Worm (Caenorhabditis elegans) whole organism, young adult: ENCODE data around the gene rmd-1.

Experiments
- B0035.1 ChIP-seq: sonication (generic microtip); optimal IDR thresholded peaks from 2 replicates; lab custom pipeline; 2016; ENCODE audit warnings: missing genetic modification characterization, mild to moderate bottlenecking, missing compliant biosample characterization, missing genotype, missing genetic modification reagents
- C06A6.2 ChIP-seq: fragments of 200-800 bp; sonication (Bioruptor generic); conservative IDR thresholded peaks from 2 replicates; pipeline ENCODE4 v1.3.6; 2022; ENCODE audit warnings: missing genetic modification characterization, missing compliant biosample characterization
- F10E7.11 ChIP-seq: sonication (generic microtip); optimal IDR thresholded peaks from 2 replicates; lab custom pipeline; 2017; ENCODE audit warnings: mild to moderate bottlenecking, missing genetic modification characterization, moderate library complexity, missing compliant biosample characterization
- F23B12.7 ChIP-seq: sonication (generic microtip); optimal IDR thresholded peaks from 2 replicates; lab custom pipeline; 2017; ENCODE audit warnings: missing genetic modification characterization, mild to moderate bottlenecking, missing compliant biosample characterization, antibody characterized with exemption, moderate library complexity; ENCODE audit not compliant: insufficient read depth
- Y53G8AR.9 ChIP-seq: fragments of 200-800 bp; sonication (Bioruptor generic); conservative IDR thresholded peaks from 2 replicates; pipeline ENCODE4 v1.3.6; 2022; ENCODE audit warnings: missing genetic modification reagents, missing genetic modification characterization, missing compliant biosample characterization
- Y67H2A.10 ChIP-seq: fragments of 200-800 bp; sonication (Bioruptor generic); conservative IDR thresholded peaks from 2 replicates; pipeline ENCODE4 v1.3.6; 2022; ENCODE audit warnings: missing genetic modification reagents, missing genetic modification characterization, missing compliant biosample characterization
- Y79H2A.3 ChIP-seq: fragments of 200-800 bp; sonication (Bioruptor generic); conservative IDR thresholded peaks from 2 replicates; pipeline ENCODE4 v1.3.6; 2022; ENCODE audit warnings: missing genetic modification reagents, missing genetic modification characterization, missing compliant biosample characterization
- Y95B8A.8 ChIP-seq: fragments of 200-800 bp; sonication (Bioruptor generic); IDR thresholded peaks from 2 replicates; pipeline ENCODE4 v1.3.6; 2022; ENCODE audit warnings: missing genetic modification reagents, missing genetic modification characterization, missing compliant biosample characterization
- ZK185.1 ChIP-seq: sonication (generic microtip); optimal IDR thresholded peaks from 2 replicates; lab custom pipeline; 2016; ENCODE audit warnings: mild to moderate bottlenecking, missing genetic modification characterization, missing compliant biosample characterization; ENCODE audit not compliant: poor library complexity, severe bottlenecking
- akir-1 ChIP-seq: fragments of 200-800 bp; sonication (Bioruptor generic); optimal IDR thresholded peaks from 2 replicates; lab custom pipeline; 2018; ENCODE audit warnings: mild to moderate bottlenecking, missing genetic modification characterization, moderate library complexity, missing compliant biosample characterization
- attf-5 ChIP-seq: fragments of 200-800 bp; sonication (Bioruptor generic); optimal IDR thresholded peaks from 2 replicates; lab custom pipeline; 2018; ENCODE audit warnings: mild to moderate bottlenecking, missing genetic modification characterization, missing compliant biosample characterization
- ccch-3 ChIP-seq: fragments of 200-800 bp; sonication (Bioruptor generic); optimal IDR thresholded peaks from 2 replicates; lab custom pipeline; 2018; ENCODE audit warnings: mild to moderate bottlenecking, missing genetic modification characterization, missing compliant biosample characterization
- cebp-1 ChIP-seq, 2 experiments: fragments of 200-800 bp in 1 of 2; sonication (Bioruptor generic) in 1 of 2; sonication (generic microtip) in 1 of 2; IDR thresholded peaks in 1 of 2; optimal IDR thresholded peaks in 1 of 2; 2 replicates each; pipeline versions ENCODE4 v1.3.6 to Lab custom; 2017 to 2022; ENCODE audit warnings: missing compliant biosample characterization in 2 of 2, missing genetic modification characterization in 2 of 2, mild to moderate bottlenecking in 1 of 2, missing genetic modification reagents in 1 of 2, moderate library complexity in 1 of 2
- ceh-100 ChIP-seq: fragments of 200-800 bp; sonication (Bioruptor generic); IDR thresholded peaks from 2 replicates; pipeline ENCODE4 v1.3.6; 2022; ENCODE audit warnings: missing genetic modification reagents, missing genetic modification characterization, missing compliant biosample characterization
- ceh-27 ChIP-seq: fragments of 200-800 bp; sonication (Bioruptor generic); optimal IDR thresholded peaks from 2 replicates; lab custom pipeline; 2018; ENCODE audit warnings: mild to moderate bottlenecking, missing genetic modification characterization, moderate library complexity, missing compliant biosample characterization
- ceh-58 ChIP-seq: fragments of 200-800 bp; sonication (Bioruptor generic); IDR thresholded peaks from 2 replicates; pipeline ENCODE4 v1.3.6; 2022; ENCODE audit warnings: missing genetic modification characterization, missing compliant biosample characterization
- ceh-79 ChIP-seq: sonication (generic microtip); optimal IDR thresholded peaks from 2 replicates; lab custom pipeline; 2017; ENCODE audit warnings: mild to moderate bottlenecking, missing genetic modification characterization, missing compliant biosample characterization
- ceh-91 ChIP-seq: fragments of 200-800 bp; sonication (Bioruptor generic); IDR thresholded peaks from 2 replicates; pipeline ENCODE4 v1.3.6; 2022; ENCODE audit warnings: missing genetic modification reagents, missing genetic modification characterization, missing compliant biosample characterization
- die-1 ChIP-seq: sonication (generic microtip); optimal IDR thresholded peaks from 2 replicates; lab custom pipeline; 2016; ENCODE audit warnings: missing genotype, mild to moderate bottlenecking, missing genetic modification characterization, missing compliant biosample characterization
- efl-1 ChIP-seq: fragments of 150-350 bp; optimal IDR thresholded peaks from 2 replicates; lab custom pipeline; 2014; ENCODE audit warnings: missing biosample characterization, missing genetic modification reagents, missing genetic modification characterization
- egl-44 ChIP-seq: fragments of 200-800 bp; sonication (Bioruptor generic); IDR thresholded peaks from 2 replicates; pipeline ENCODE4 v1.3.6; 2022; ENCODE audit warnings: missing genetic modification reagents, missing genetic modification characterization, missing compliant biosample characterization
- ets-4 ChIP-seq: fragments of 200-800 bp; sonication (Bioruptor generic); optimal IDR thresholded peaks from 2 replicates; lab custom pipeline; 2018; ENCODE audit warnings: mild to moderate bottlenecking, missing genetic modification characterization, missing compliant biosample characterization
- fkh-3 ChIP-seq: sonication (generic microtip); optimal IDR thresholded peaks from 2 replicates; lab custom pipeline; 2016; ENCODE audit warnings: mild to moderate bottlenecking, missing genetic modification characterization, missing compliant biosample characterization
- hlh-12 ChIP-seq: sonication (generic microtip); optimal IDR thresholded peaks from 2 replicates; lab custom pipeline; 2016; ENCODE audit warnings: missing genetic modification characterization, missing compliant biosample characterization
- let-607 ChIP-seq, 2 experiments: fragments of 200-800 bp in 1 of 2; sonication (Bioruptor generic) in 1 of 2; sonication (generic microtip) in 1 of 2; optimal IDR thresholded peaks; 2 replicates each; lab custom pipeline; 2016 to 2018; ENCODE audit warnings: mild to moderate bottlenecking in 2 of 2, missing compliant biosample characterization in 2 of 2, missing genetic modification characterization in 2 of 2, moderate library complexity in 2 of 2, missing genotype in 1 of 2
- lin-35 ChIP-seq, 3 experiments: fragments of 150-350 bp in 2 of 3; sonication (generic microtip) in 1 of 3; optimal IDR thresholded peaks; 2 replicates each; lab custom pipeline; 2014 to 2018; ENCODE audit warnings: missing biosample characterization in 3 of 3, missing genetic modification characterization in 3 of 3, missing genetic modification reagents in 3 of 3
- lsy-27 ChIP-seq: sonication (generic microtip); optimal IDR thresholded peaks from 2 replicates; lab custom pipeline; 2017; ENCODE audit warnings: missing genetic modification characterization, mild to moderate bottlenecking, missing compliant biosample characterization, antibody characterized with exemption, missing genotype, borderline replicate concordance; ENCODE audit not compliant: insufficient read depth
- madf-10 ChIP-seq: sonication (generic microtip); optimal IDR thresholded peaks from 2 replicates; lab custom pipeline; 2016; ENCODE audit warnings: mild to moderate bottlenecking, missing genetic modification characterization, missing compliant biosample characterization
- madf-8 ChIP-seq: fragments of 200-800 bp; sonication (Bioruptor generic); conservative IDR thresholded peaks from 2 replicates; pipeline ENCODE4 v1.3.6; 2022; ENCODE audit warnings: missing genetic modification reagents, missing genetic modification characterization, missing compliant biosample characterization
- mel-28 ChIP-seq: sonication (generic microtip); optimal IDR thresholded peaks from 2 replicates; lab custom pipeline; 2016; ENCODE audit warnings: borderline replicate concordance, mild to moderate bottlenecking, missing genetic modification characterization, missing compliant biosample characterization
- mxl-1 ChIP-seq: sonication (generic microtip); optimal IDR thresholded peaks from 2 replicates; lab custom pipeline; 2016; ENCODE audit warnings: missing genetic modification characterization, missing compliant biosample characterization
- nfya-1 ChIP-seq: sonication (generic microtip); optimal IDR thresholded peaks from 2 replicates; lab custom pipeline; 2017; ENCODE audit warnings: antibody characterized with exemption, missing compliant biosample characterization, missing genetic modification characterization, borderline replicate concordance; ENCODE audit not compliant: insufficient read depth
- nfyb-1 ChIP-seq: fragments of 200-800 bp; sonication (Bioruptor generic); IDR thresholded peaks from 2 replicates; pipeline ENCODE4 v1.3.6; 2022; ENCODE audit warnings: missing genetic modification reagents, missing genetic modification characterization, missing compliant biosample characterization
- nhr-27 ChIP-seq: fragments of 200-800 bp; sonication (Bioruptor generic); optimal IDR thresholded peaks from 2 replicates; lab custom pipeline; 2018; ENCODE audit warnings: mild to moderate bottlenecking, missing genetic modification characterization, moderate library complexity, missing compliant biosample characterization
- nhr-90 ChIP-seq: sonication (generic microtip); optimal IDR thresholded peaks from 2 replicates; lab custom pipeline; 2016; ENCODE audit warnings: missing genotype, mild to moderate bottlenecking, missing genetic modification characterization, missing compliant biosample characterization
- pbrm-1 ChIP-seq: fragments of 200-800 bp; sonication (Bioruptor generic); IDR thresholded peaks from 2 replicates; pipeline ENCODE4 v1.3.6; 2022; ENCODE audit warnings: missing genetic modification reagents, missing genetic modification characterization, missing compliant biosample characterization
- rpc-1 ChIP-seq, 2 experiments: fragments of 150-350 bp in 1 of 2; sonication (generic microtip) in 1 of 2; optimal IDR thresholded peaks; 2 replicates each; lab custom pipeline; 2014 to 2018; ENCODE audit warnings: missing biosample characterization in 1 of 2, missing genetic modification characterization in 1 of 2, missing genetic modification reagents in 1 of 2, missing genotype in 1 of 2
- sdz-38 ChIP-seq: sonication (generic microtip); optimal IDR thresholded peaks from 2 replicates; lab custom pipeline; 2016; ENCODE audit warnings: missing genotype, missing genetic modification characterization, missing compliant biosample characterization
- snpc-1.1 ChIP-seq: sonication (generic microtip); optimal IDR thresholded peaks from 2 replicates; lab custom pipeline; 2017; ENCODE audit warnings: missing genetic modification characterization, mild to moderate bottlenecking, missing compliant biosample characterization, antibody characterized with exemption, moderate library complexity, missing genotype, missing genetic modification reagents; ENCODE audit not compliant: insufficient read depth
- snpc-1.3 ChIP-seq: sonication (generic microtip); optimal IDR thresholded peaks from 2 replicates; lab custom pipeline; 2017; ENCODE audit warnings: missing genetic modification characterization, mild to moderate bottlenecking, missing compliant biosample characterization, antibody characterized with exemption, moderate library complexity, missing genotype, missing genetic modification reagents; ENCODE audit not compliant: insufficient read depth
- snpc-3.4 ChIP-seq: sonication (generic microtip); optimal IDR thresholded peaks from 2 replicates; lab custom pipeline; 2017; ENCODE audit warnings: missing genetic modification characterization, mild to moderate bottlenecking, missing compliant biosample characterization, antibody characterized with exemption, moderate library complexity, missing genotype, missing genetic modification reagents
- sptf-2 ChIP-seq: fragments of 200-800 bp; sonication (Bioruptor generic); optimal IDR thresholded peaks from 2 replicates; lab custom pipeline; 2018; ENCODE audit warnings: mild to moderate bottlenecking, missing genetic modification characterization, missing compliant biosample characterization
- tlf-1 ChIP-seq: fragments of 200-800 bp; sonication (Bioruptor generic); optimal IDR thresholded peaks from 2 replicates; lab custom pipeline; 2018; ENCODE audit warnings: mild to moderate bottlenecking, missing genetic modification characterization, missing compliant biosample characterization
- ztf-22 ChIP-seq: fragments of 200-800 bp; sonication (Bioruptor generic); optimal IDR thresholded peaks from 2 replicates; lab custom pipeline; 2018; ENCODE audit warnings: mild to moderate bottlenecking, missing genetic modification characterization, moderate library complexity, missing compliant biosample characterization
- ztf-26 ChIP-seq: sonication (generic microtip); optimal IDR thresholded peaks from 2 replicates; lab custom pipeline; 2017; ENCODE audit warnings: missing genetic modification characterization, missing compliant biosample characterization
- ztf-3 ChIP-seq: fragments of 200-800 bp; sonication (Bioruptor generic); optimal IDR thresholded peaks from 2 replicates; lab custom pipeline; 2018; ENCODE audit warnings: mild to moderate bottlenecking, missing genetic modification characterization, missing compliant biosample characterization

The rmd-1 gene

DNA sequence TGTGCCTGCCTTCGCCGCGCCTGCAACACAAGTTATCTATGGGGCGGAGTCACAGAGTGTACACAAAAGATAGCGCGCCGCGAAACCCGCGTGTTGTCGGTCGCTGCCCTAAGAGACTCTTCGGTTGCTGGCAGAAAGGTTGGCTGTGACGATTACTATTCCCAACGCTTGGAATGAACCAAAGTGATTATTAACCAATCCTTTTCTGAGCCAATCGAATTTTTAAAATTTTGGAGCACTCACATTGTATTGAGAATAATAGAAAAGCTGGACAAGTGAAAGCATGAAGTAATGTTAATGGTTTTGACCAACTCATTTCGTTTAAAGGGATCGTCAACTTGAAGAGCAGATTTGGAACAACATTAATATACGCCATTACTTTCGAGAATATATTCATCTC, 41.7 kb upstream of the rmd-1 start (continued):
- peak; percentile 97 for TF ChIP-seq snpc-3.4 (tag; lab: Kevin White, UChicago)
- no peak for TF ChIP-seq ceh-91 (GFP tag; lab: Robert Waterston, UW)
- no peak for TF ChIP-seq rpc-1 (optimal IDR thresholded peaks at IDR 0.05; lab: Kevin White, UChicago)
- peak; percentile 7 for TF ChIP-seq rpc-1 (tag; optimal IDR thresholded peaks at IDR 0.05; lab: Kevin White, UChicago)
- TF ChIP-seq mxl-1, result no peak
- peak; percentile 84 for TF ChIP-seq F23B12.7 (tag; lab: Kevin White, UChicago)
- TF ChIP-seq ceh-58 (GFP tag; lab: Robert Waterston, UW), result no peak
- TF ChIP-seq F10E7.11 (tag; lab: Kevin White, UChicago), result peak; percentile 17
- no peak for TF ChIP-seq fkh-3 (tag; lab: Kevin White, UChicago)
- no peak for TF ChIP-seq attf-5 (GFP tag; lab: Kevin White, UChicago)
- TF ChIP-seq Y79H2A.3, result 0 out of 2 replicates have a peak, but pooled peaks have one; percentile 26
- TF ChIP-seq Y53G8AR.9, result no peak
- TF ChIP-seq efl-1, result peak; percentile 9
- no peak; the same call in 1 of the 2 replicates for TF ChIP-seq nfyb-1 (GFP tag; lab: Robert Waterston, UW)
- peak; percentile 46 for TF ChIP-seq ztf-26
- TF ChIP-seq ZK185.1 (tag; lab: Kevin White, UChicago), result peak; percentile 72
- TF ChIP-seq lsy-27 (tag; lab: Kevin White, UChicago), result peak; percentile 17
- no peak for TF ChIP-seq ztf-22 (GFP tag; lab: Kevin White, UChicago)
- TF ChIP-seq akir-1 (GFP tag; lab: Kevin White, UChicago), result peak; percentile 20
- TF ChIP-seq ets-4, result no peak
- no peak for TF ChIP-seq nhr-90 (tag; lab: Kevin White, UChicago)
- TF ChIP-seq madf-8 (GFP tag; lab: Robert Waterston, UW), result peak; percentile 37; the same call in 1 of the 2 replicates
- no peak for TF ChIP-seq let-607 (tag; optimal IDR thresholded peaks at IDR 0.05; lab: Kevin White, UChicago)
- TF ChIP-seq C06A6.2 (GFP tag; lab: Robert Waterston, UW), result no peak
- no peak for TF ChIP-seq nfya-1 (tag; lab: Kevin White, UChicago)
- no peak for TF ChIP-seq sptf-2 (GFP tag; lab: Kevin White, UChicago)
- no peak for TF ChIP-seq B0035.1 (tag; lab: Kevin White, UChicago)
- TF ChIP-seq ceh-79 (tag; lab: Kevin White, UChicago), result peak; percentile 27
- TF ChIP-seq mel-28 (tag; lab: Kevin White, UChicago), result no peak
- no peak for TF ChIP-seq Y67H2A.10 (GFP tag; lab: Robert Waterston, UW)
- no peak for TF ChIP-seq ztf-3
- no peak for TF ChIP-seq egl-44 (GFP tag; lab: Robert Waterston, UW)
- no peak for TF ChIP-seq ceh-27
- no peak for TF ChIP-seq cebp-1 (GFP tag; IDR thresholded peaks at IDR 0.05; lab: Robert Waterston, UW)
- TF ChIP-seq cebp-1 (tag; optimal IDR thresholded peaks at IDR 0.05; lab: Kevin White, UChicago), result no peak
- TF ChIP-seq sdz-38 (tag; lab: Kevin White, UChicago), result no peak
- TF ChIP-seq ceh-100 (GFP tag; lab: Robert Waterston, UW), result no peak
- no peak for TF ChIP-seq ccch-3 (GFP tag; lab: Kevin White, UChicago)
- TF ChIP-seq Y95B8A.8 (GFP tag; lab: Robert Waterston, UW), result peak; percentile 62; the same call in 1 of the 2 replicates
- no peak for TF ChIP-seq hlh-12 (tag; lab: Kevin White, UChicago)
- TF ChIP-seq pbrm-1 (GFP tag; lab: Robert Waterston, UW), result peak; percentile 95
- TF ChIP-seq tlf-1 (GFP tag; lab: Kevin White, UChicago), result peak; percentile 38
- TF ChIP-seq snpc-1.3 (tag; lab: Kevin White, UChicago), result peak; percentile 94
- TF ChIP-seq lin-35 (GFP tag; optimal IDR thresholded peaks at IDR 0.05; lab: Kevin White, UChicago), result no peak
- TF ChIP-seq die-1 (tag; lab: Kevin White, UChicago), result no peak
- TF ChIP-seq snpc-1.1 (tag; lab: Kevin White, UChicago), result peak; percentile 99
- TF ChIP-seq madf-10 (tag; lab: Kevin White, UChicago), result no peak
- TF ChIP-seq nhr-27, result peak; percentile 18
